5 worm cellular contexts compared by ENCODE assay signal in the genomic region with DNA sequence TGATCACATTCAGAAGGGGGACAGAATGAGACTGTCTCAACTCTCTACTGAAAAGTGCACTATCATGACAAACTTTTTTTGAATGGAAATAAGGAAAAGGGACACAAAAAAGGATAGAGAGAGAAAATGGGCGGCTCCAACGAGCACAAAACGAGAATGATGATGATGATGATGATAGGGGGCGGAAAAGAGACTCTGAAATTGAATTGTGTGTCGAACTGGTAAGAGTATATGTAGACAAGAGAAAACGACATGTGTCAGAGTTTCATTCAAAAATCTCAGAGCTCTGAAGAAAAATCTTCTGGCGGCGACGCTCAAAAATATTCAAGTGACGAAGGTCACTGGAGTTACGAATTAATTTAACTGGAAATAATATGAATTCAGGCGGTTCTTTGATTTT.
A peak's percentile ranks its signal among the peaks of the same experiment; 100 is the strongest.
TF ChIP-seq lines count a peak whose summit lies in the region.

No protein-coding gene starts in this region.

TF ChIP-seq in whole organism, L1 larva, 84 proteins besides CTCF, POLR2A, EP300 and RAD21:
- TF ChIP-seq lin-14 (GFP tag; optimal IDR thresholded peaks at IDR 0.05; lab: Kevin White, UChicago) (peak; percentile 48), fkh-10 (GFP tag; optimal IDR thresholded peaks at IDR 0.05; lab: Kevin White, UChicago) (peak; percentile 47), ztf-4 (tag; optimal IDR thresholded peaks at IDR 0.05; lab: Kevin White, UChicago) (no peak), skn-1 (tag; optimal IDR thresholded peaks at IDR 0.05; lab: Kevin White, UChicago) (no peak), C34B4.2 (tag; optimal IDR thresholded peaks at IDR 0.05; lab: Kevin White, UChicago) (no peak)

TF ChIP-seq in whole organism, L3 larva, 47 proteins besides CTCF, POLR2A, EP300 and RAD21:
- TF ChIP-seq egl-5 (tag; optimal IDR thresholded peaks at IDR 0.05; lab: Kevin White, UChicago) (no peak), fkh-10 (GFP tag; optimal IDR thresholded peaks at IDR 0.05; lab: Kevin White, UChicago) (peak; percentile 43)

TF ChIP-seq in whole organism, L4 larva, 104 proteins besides CTCF, POLR2A, EP300 and RAD21:
- no peak for TF ChIP-seq zip-11 (GFP tag; IDR thresholded peaks at IDR 0.05; lab: Robert Waterston, UW)
- no peak for TF ChIP-seq ceh-44 (GFP tag; IDR thresholded peaks at IDR 0.05; lab: Robert Waterston, UW)
- TF ChIP-seq ces-1 (GFP tag; optimal IDR thresholded peaks at IDR 0.05; lab: Kevin White, UChicago): peak; percentile 40
- TF ChIP-seq aha-1 (tag; lab: Kevin White, UChicago): no peak
- peak; percentile 10 for TF ChIP-seq fkh-10 (GFP tag; optimal IDR thresholded peaks at IDR 0.05; lab: Kevin White, UChicago)
- TF ChIP-seq mdt-29 (GFP tag; IDR thresholded peaks at IDR 0.05; lab: Robert Waterston, UW): no peak

TF ChIP-seq in whole organism, late embryonic, 69 proteins besides CTCF, POLR2A, EP300 and RAD21:
- TF ChIP-seq unc-42 (tag; optimal IDR thresholded peaks at IDR 0.05; lab: Kevin White, UChicago): peak; percentile 82
- no peak for TF ChIP-seq ceh-2 (tag; optimal IDR thresholded peaks at IDR 0.05; lab: Kevin White, UChicago)
- TF ChIP-seq ceh-24 (tag; optimal IDR thresholded peaks at IDR 0.05; lab: Kevin White, UChicago): no peak

TF ChIP-seq in whole organism, mixed stage, embryonic, 35 proteins besides CTCF, POLR2A, EP300 and RAD21:
- peak; percentile 52 for TF ChIP-seq ces-1 (GFP tag; optimal IDR thresholded peaks at IDR 0.05; lab: Kevin White, UChicago)
- TF ChIP-seq blmp-1 (tag; optimal IDR thresholded peaks at IDR 0.05; lab: Kevin White, UChicago): no peak
- TF ChIP-seq elt-3 (tag; optimal IDR thresholded peaks at IDR 0.05; lab: Kevin White, UChicago): no peak
- TF ChIP-seq ceh-39 (tag; optimal IDR thresholded peaks at IDR 0.05; lab: Kevin White, UChicago): no peak
- TF ChIP-seq flh-1 (GFP tag; optimal IDR thresholded peaks at IDR 0.05; lab: Kevin White, UChicago): no peak
- no peak for TF ChIP-seq unc-39 (tag; optimal IDR thresholded peaks at IDR 0.05; lab: Kevin White, UChicago)
- no peak for TF ChIP-seq snpc-4 (tag; optimal IDR thresholded peaks at IDR 0.05; lab: Kevin White, UChicago)
- no peak for TF ChIP-seq lsy-2 (tag; optimal IDR thresholded peaks at IDR 0.05; lab: Kevin White, UChicago)
TF ChIP-seq in whole organism, mixed stage, embryonic: peak in this region for 1.

Comparison
In these comparisons a context has a peak if more than half of its experiments do, and no peak if none do; other contexts are left out.
1. Of the 29 proteins assayed by ChIP-seq in both whole organism, L4 larva and whole organism, L1 larva: peak only in whole organism, L4 larva: ces-1; only in whole organism, L1 larva: none; in both: fkh-10; in neither: 27.